Worm (Caenorhabditis elegans) whole organism, L3 larva: ENCODE data around the gene W03H9.1.

Experiments
- ceh-9 ChIP-seq: sonication (generic microtip); optimal IDR thresholded peaks from 2 replicates; lab custom pipeline; 2018; ENCODE audit warnings: missing biosample characterization, missing genetic modification characterization
- fos-1 ChIP-seq: fragments of 150-350 bp; optimal IDR thresholded peaks from 2 replicates; lab custom pipeline; 2014; ENCODE audit warnings: missing biosample characterization, missing genetic modification characterization
- lin-39 ChIP-seq: fragments of 150-350 bp; optimal IDR thresholded peaks from 2 replicates; lab custom pipeline; 2018; ENCODE audit warnings: missing biosample characterization, missing genetic modification reagents, missing genetic modification characterization
- nhr-11 ChIP-seq: fragments of 150-350 bp; optimal IDR thresholded peaks from 2 replicates; lab custom pipeline; 2014; ENCODE audit warnings: missing biosample characterization, missing genetic modification characterization
- pha-4 ChIP-seq: fragments of 150-350 bp; optimal IDR thresholded peaks from 2 replicates; lab custom pipeline; 2014; ENCODE audit warnings: missing biosample characterization, missing genetic modification reagents, missing genetic modification characterization
- sea-2 ChIP-seq: fragments of 150-350 bp; sonication (generic microtip); optimal IDR thresholded peaks from 4 replicates; lab custom pipeline; 2014; ENCODE audit warnings: missing biosample characterization, missing genetic modification reagents, missing genetic modification characterization
- snpc-4 ChIP-seq: fragments of 150-350 bp; optimal IDR thresholded peaks from 2 replicates; lab custom pipeline; 2014; ENCODE audit warnings: missing biosample characterization, missing genetic modification characterization
- ztf-11 ChIP-seq: fragments of 150-350 bp; optimal IDR thresholded peaks from 2 replicates; lab custom pipeline; 2014; ENCODE audit warnings: missing biosample characterization, missing genetic modification characterization

ce11 chrII:14136302-14136701, 13.6 kb downstream of the W03H9.1 start:
- TF ChIP-seq sea-2 (GFP tag; lab: Kevin White, UChicago), result no peak
- TF ChIP-seq fos-1 (tag; lab: Kevin White, UChicago), result no peak
- no peak for TF ChIP-seq snpc-4 (tag; lab: Kevin White, UChicago)
- no peak for TF ChIP-seq ztf-11 (tag; lab: Kevin White, UChicago)
- no peak for TF ChIP-seq nhr-11 (tag; lab: Kevin White, UChicago)
- no peak for TF ChIP-seq pha-4 (tag; lab: Kevin White, UChicago)
- no peak for TF ChIP-seq lin-39 (tag; lab: Kevin White, UChicago)
- no peak for TF ChIP-seq ceh-9
